Worm (Caenorhabditis elegans) whole organism, L3 larva: Measurements from ENCODE around the gene sru-45.

ENCODE experiments used
- R02D3.7 ChIP-seq: fragments of 150-350 bp; optimal IDR thresholded peaks from 2 replicates; lab custom pipeline; 2014; ENCODE audit warnings: missing biosample characterization, missing genetic modification characterization
- ZK546.5 ChIP-seq: sonication (generic microtip); optimal IDR thresholded peaks from 2 replicates; lab custom pipeline; 2017; ENCODE audit warnings: missing biosample characterization, missing genetic modification characterization
- aly-2 ChIP-seq: fragments of 150-350 bp; optimal IDR thresholded peaks from 2 replicates; lab custom pipeline; 2014; ENCODE audit warnings: missing biosample characterization, missing genetic modification characterization
- ceh-28 ChIP-seq: fragments of 150-350 bp; optimal IDR thresholded peaks from 2 replicates; lab custom pipeline; 2014; ENCODE audit warnings: missing biosample characterization, missing genetic modification reagents, missing genetic modification characterization
- ceh-82 ChIP-seq: fragments of 150-350 bp; optimal IDR thresholded peaks from 2 replicates; lab custom pipeline; 2014; ENCODE audit warnings: missing biosample characterization, missing genetic modification characterization
- ceh-9 ChIP-seq: sonication (generic microtip); optimal IDR thresholded peaks from 2 replicates; lab custom pipeline; 2018; ENCODE audit warnings: missing biosample characterization, missing genetic modification characterization
- egl-27 ChIP-seq: sonication (generic microtip); optimal IDR thresholded peaks from 4 replicates; lab custom pipeline; 2017; ENCODE audit warnings: missing biosample characterization, missing genetic modification reagents, missing genetic modification characterization
- egl-5 ChIP-seq: fragments of 150-350 bp; optimal IDR thresholded peaks from 2 replicates; lab custom pipeline; 2017; ENCODE audit warnings: missing biosample characterization, missing genetic modification reagents, missing genetic modification characterization, inconsistent platforms
- elt-1 ChIP-seq: fragments of 150-350 bp; optimal IDR thresholded peaks from 2 replicates; lab custom pipeline; 2014; ENCODE audit warnings: missing biosample characterization, missing genetic modification characterization
- elt-2 ChIP-seq: sonication (generic microtip); optimal IDR thresholded peaks from 2 replicates; lab custom pipeline; 2016; ENCODE audit warnings: missing genetic modification reagents, mild to moderate bottlenecking, missing genetic modification characterization, missing compliant biosample characterization
- elt-3 ChIP-seq, 3 experiments: fragments of 150-350 bp in 1 of 3; sonication (generic microtip) in 2 of 3; optimal IDR thresholded peaks; 2 replicates in 2 of 3; 4 replicates in 1 of 3; lab custom pipeline; 2014 to 2017; ENCODE audit warnings: missing biosample characterization in 3 of 3, missing genetic modification characterization in 3 of 3
- fkh-10 ChIP-seq: sonication (generic microtip); optimal IDR thresholded peaks from 2 replicates; lab custom pipeline; 2017; ENCODE audit warnings: missing biosample characterization, missing genetic modification reagents, missing genetic modification characterization
- hmg-11 ChIP-seq: sonication (generic microtip); optimal IDR thresholded peaks from 2 replicates; lab custom pipeline; 2016; ENCODE audit warnings: missing genetic modification characterization, missing compliant biosample characterization
- jun-1 ChIP-seq: fragments of 150-350 bp; optimal IDR thresholded peaks from 2 replicates; lab custom pipeline; 2014; ENCODE audit warnings: missing biosample characterization, missing genetic modification reagents, missing genetic modification characterization
- lin-15B ChIP-seq: fragments of 150-350 bp; optimal IDR thresholded peaks from 2 replicates; lab custom pipeline; 2014; ENCODE audit warnings: missing biosample characterization, missing genetic modification characterization
- lin-39 ChIP-seq: fragments of 150-350 bp; optimal IDR thresholded peaks from 2 replicates; lab custom pipeline; 2018; ENCODE audit warnings: missing biosample characterization, missing genetic modification reagents, missing genetic modification characterization
- lsy-12 ChIP-seq: sonication (generic microtip); optimal IDR thresholded peaks from 2 replicates; lab custom pipeline; 2016; ENCODE audit warnings: mild to moderate bottlenecking, missing genetic modification characterization, missing compliant biosample characterization
- mml-1 ChIP-seq: fragments of 150-350 bp; sonication (generic microtip); optimal IDR thresholded peaks from 3 replicates; lab custom pipeline; 2014; ENCODE audit warnings: missing biosample characterization, missing genetic modification characterization
- nhr-12 ChIP-seq: fragments of 150-350 bp; optimal IDR thresholded peaks from 2 replicates; lab custom pipeline; 2014; ENCODE audit warnings: missing biosample characterization, missing genetic modification characterization
- nhr-23 ChIP-seq: fragments of 150-350 bp; optimal IDR thresholded peaks from 2 replicates; lab custom pipeline; 2014; ENCODE audit warnings: missing biosample characterization, missing genetic modification reagents, missing genetic modification characterization
- nhr-237 ChIP-seq: fragments of 150-350 bp; optimal IDR thresholded peaks from 2 replicates; lab custom pipeline; 2014; ENCODE audit warnings: missing biosample characterization, missing genetic modification characterization
- nhr-25 ChIP-seq: sonication (generic microtip); optimal IDR thresholded peaks from 2 replicates; lab custom pipeline; 2017; ENCODE audit warnings: missing biosample characterization, missing genetic modification characterization
- nhr-28 ChIP-seq: fragments of 150-350 bp; optimal IDR thresholded peaks from 2 replicates; lab custom pipeline; 2014; ENCODE audit warnings: missing biosample characterization, missing genetic modification characterization
- nhr-43 ChIP-seq: sonication (generic microtip); optimal IDR thresholded peaks from 2 replicates; lab custom pipeline; 2016; ENCODE audit warnings: mild to moderate bottlenecking, missing genetic modification characterization, missing compliant biosample characterization; ENCODE audit not compliant: poor library complexity, severe bottlenecking
- nhr-67 ChIP-seq: fragments of 150-350 bp; optimal IDR thresholded peaks from 2 replicates; lab custom pipeline; 2014; ENCODE audit warnings: missing biosample characterization, missing genetic modification characterization
- nhr-76 ChIP-seq: fragments of 150-350 bp; sonication (generic microtip); optimal IDR thresholded peaks from 5 replicates; lab custom pipeline; 2014; ENCODE audit warnings: missing biosample characterization, missing genetic modification characterization
- nhr-77 ChIP-seq: fragments of 150-350 bp; optimal IDR thresholded peaks from 2 replicates; lab custom pipeline; 2014; ENCODE audit warnings: missing biosample characterization, missing genetic modification characterization
- pha-4 ChIP-seq: fragments of 150-350 bp; optimal IDR thresholded peaks from 2 replicates; lab custom pipeline; 2014; ENCODE audit warnings: missing biosample characterization, missing genetic modification reagents, missing genetic modification characterization
- sea-2 ChIP-seq: fragments of 150-350 bp; sonication (generic microtip); optimal IDR thresholded peaks from 4 replicates; lab custom pipeline; 2014; ENCODE audit warnings: missing biosample characterization, missing genetic modification reagents, missing genetic modification characterization
- skn-1 ChIP-seq: fragments of 150-350 bp; optimal IDR thresholded peaks from 2 replicates; lab custom pipeline; 2014; ENCODE audit warnings: missing biosample characterization, missing genetic modification characterization
- snpc-4 ChIP-seq: fragments of 150-350 bp; optimal IDR thresholded peaks from 2 replicates; lab custom pipeline; 2014; ENCODE audit warnings: missing biosample characterization, missing genetic modification characterization
- tbx-2 ChIP-seq: sonication (generic microtip); optimal IDR thresholded peaks from 2 replicates; lab custom pipeline; 2016; ENCODE audit warnings: mild to moderate bottlenecking, missing genetic modification characterization, missing compliant biosample characterization
- unc-39 ChIP-seq: sonication (generic microtip); optimal IDR thresholded peaks from 4 replicates; lab custom pipeline; 2017; ENCODE audit warnings: missing biosample characterization, missing genetic modification characterization
- unc-62 ChIP-seq: fragments of 150-350 bp; sonication (generic microtip); optimal IDR thresholded peaks from 4 replicates; lab custom pipeline; 2014; ENCODE audit warnings: missing biosample characterization, missing genetic modification reagents, missing genetic modification characterization
- ztf-4 ChIP-seq: fragments of 150-350 bp; optimal IDR thresholded peaks from 2 replicates; lab custom pipeline; 2014; ENCODE audit warnings: missing biosample characterization, missing genetic modification characterization

Gene sru-45

ce11 chrV:16575900-16576299 is 10.2 kb downstream of the sru-45 start, which contains the start of gene str-151:
str-151 (plus strand) TSS chrV:16576200.
- TF ChIP-seq lin-15B = no peak
- no peak for TF ChIP-seq snpc-4 (tag; lab: Kevin White, UChicago)
- TF ChIP-seq unc-39 (tag; lab: Kevin White, UChicago) = no peak
- TF ChIP-seq nhr-12 = no peak
- no peak for TF ChIP-seq R02D3.7 (tag; lab: Kevin White, UChicago)
- TF ChIP-seq nhr-25 (tag; lab: Kevin White, UChicago) = no peak
- TF ChIP-seq sea-2 = no peak
- TF ChIP-seq nhr-28 (tag; lab: Kevin White, UChicago) = no peak
- TF ChIP-seq ZK546.5 = no peak
- TF ChIP-seq egl-27 (tag; lab: Kevin White, UChicago) = no peak

- TF ChIP-seq pha-4 (tag; lab: Kevin White, UChicago) = no peak
- TF ChIP-seq ceh-82 (tag; lab: Kevin White, UChicago) = no peak
- no peak for TF ChIP-seq elt-2 (tag; lab: Kevin White, UChicago)
- TF ChIP-seq ZK546.5 = no peak
- no peak for TF ChIP-seq nhr-77
- TF ChIP-seq lin-15B = no peak
- no peak for TF ChIP-seq ceh-9 (tag; lab: Kevin White, UChicago)
- no peak for TF ChIP-seq unc-39 (tag; lab: Kevin White, UChicago)
- no peak for TF ChIP-seq skn-1 (tag; lab: Kevin White, UChicago)
- no peak for TF ChIP-seq nhr-43 (tag; lab: Kevin White, UChicago)
- TF ChIP-seq nhr-28 (tag; lab: Kevin White, UChicago) = no peak
Measured at ce11 chrV:16580424-16580823, 14.7 kb downstream of the sru-45 start, which contains the start of gene nhr-271. nhr-271 (minus strand) TSS chrV:16580524.

DNA sequence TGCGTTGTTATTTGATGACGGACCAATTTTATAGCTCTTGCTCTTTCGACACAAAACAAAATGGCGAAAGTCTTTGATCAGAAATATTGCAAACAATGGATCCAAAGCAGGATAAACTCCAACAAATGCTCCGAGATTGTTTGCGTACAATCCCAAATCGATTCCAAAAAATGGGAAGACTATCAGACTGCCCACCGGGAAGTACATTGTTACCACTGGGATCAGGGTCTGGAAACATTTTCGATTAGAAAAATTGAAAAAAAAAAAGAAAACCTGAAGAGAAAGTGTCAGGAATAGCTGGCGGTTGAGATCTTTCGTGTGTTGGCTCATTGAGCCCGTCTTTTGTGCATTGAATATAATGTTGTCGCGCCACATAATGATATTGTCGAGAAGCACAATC is 15.3 kb downstream of the sru-45 start:
- TF ChIP-seq nhr-76 (tag; lab: Kevin White, UChicago) = no peak
- TF ChIP-seq lin-39 = no peak
- TF ChIP-seq ceh-28 (tag; lab: Kevin White, UChicago) = no peak
- no peak for TF ChIP-seq hmg-11
- TF ChIP-seq snpc-4 (tag; lab: Kevin White, UChicago) = no peak
- TF ChIP-seq aly-2 = no peak
- no peak for TF ChIP-seq pha-4 (tag; lab: Kevin White, UChicago)
- TF ChIP-seq nhr-12 = no peak

DNA sequence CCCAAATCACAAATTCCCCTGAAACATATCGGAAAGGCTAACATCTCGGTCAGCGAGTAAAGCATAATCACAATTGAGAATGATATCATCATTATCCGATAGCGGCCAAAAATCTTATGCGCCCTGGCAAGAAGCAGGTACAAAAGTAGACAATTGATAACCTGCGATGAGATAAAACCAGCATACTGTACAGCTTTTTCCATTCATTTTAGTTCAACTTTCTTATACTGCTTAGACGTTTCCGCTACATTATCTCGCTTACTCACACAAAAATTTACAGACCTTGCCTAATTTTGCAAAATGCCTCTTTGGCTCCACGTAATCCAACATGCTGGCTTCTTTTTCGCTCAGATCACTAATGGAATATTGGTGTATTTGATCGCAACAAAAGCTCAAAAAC is 17.2 kb downstream of the sru-45 start, which contains the start of gene str-150:
str-150 (plus strand) TSS at position 301 of the 400 bp plus-strand sequence.
- TF ChIP-seq lsy-12 (tag; lab: Kevin White, UChicago) (no peak), jun-1 (tag; lab: Kevin White, UChicago) (no peak), nhr-77 (no peak), mml-1 (tag; lab: Kevin White, UChicago) (no peak), sea-2 (no peak), nhr-12 (no peak), ceh-82 (tag; lab: Kevin White, UChicago) (no peak), lin-39 (no peak), nhr-67 (tag; lab: Kevin White, UChicago) (no peak), unc-62 (GFP tag; lab: Kevin White, UChicago) (no peak), pha-4 (tag; lab: Kevin White, UChicago) (no peak), elt-3 (tag; optimal IDR thresholded peaks at IDR 0.05; lab: Kevin White, UChicago) (no peak), skn-1 (tag; lab: Kevin White, UChicago) (no peak), elt-1 (tag; lab: Kevin White, UChicago) (no peak), ZK546.5 (no peak), nhr-23 (tag; lab: Kevin White, UChicago) (no peak), nhr-25 (tag; lab: Kevin White, UChicago) (no peak), nhr-43 (tag; lab: Kevin White, UChicago) (no peak), fkh-10 (GFP tag; lab: Kevin White, UChicago) (no peak), egl-27 (tag; lab: Kevin White, UChicago) (no peak)

- TF ChIP-seq ztf-4 (no peak), nhr-237 (no peak), nhr-12 (no peak), tbx-2 (no peak), egl-5 (tag; lab: Kevin White, UChicago) (no peak), snpc-4 (tag; lab: Kevin White, UChicago) (no peak)
Measured at ce11 chrV:16588428-16588827, 22.7 kb downstream of the sru-45 start, which contains the start of gene srw-73. srw-73 (minus strand) TSS chrV:16588528.
